Worm (Caenorhabditis elegans) whole organism, L4 larva: ENCODE results near the gene srw-2.

Source experiments
- duxl-1 ChIP-seq: sonication (generic microtip); optimal IDR thresholded peaks from 2 replicates; lab custom pipeline; 2016; ENCODE audit warnings: mild to moderate bottlenecking, missing genetic modification characterization, moderate library complexity, missing compliant biosample characterization; ENCODE audit not compliant: poor library complexity
- nhr-11 ChIP-seq: fragments of 150-350 bp; optimal IDR thresholded peaks from 2 replicates; lab custom pipeline; 2014; ENCODE audit warnings: missing biosample characterization, missing genetic modification characterization
- nhr-237 ChIP-seq: sonication (generic microtip); optimal IDR thresholded peaks from 2 replicates; lab custom pipeline; 2017; ENCODE audit warnings: missing biosample characterization, missing genetic modification characterization
- nhr-42 ChIP-seq: fragments of 200-800 bp; sonication (Bioruptor generic); IDR thresholded peaks from 2 replicates; pipeline ENCODE4 v1.3.6; 2022; ENCODE audit warnings: missing genetic modification characterization, missing compliant biosample characterization
- pha-4 ChIP-seq, 2 experiments: fragments of 150-350 bp in 1 of 2; fragments of 200-800 bp in 1 of 2; sonication (Bioruptor generic) in 1 of 2; IDR thresholded peaks in 1 of 2; optimal IDR thresholded peaks in 1 of 2; 2 replicates each; pipeline versions ENCODE4 v1.3.6 to Lab custom; 2014 to 2022; ENCODE audit warnings: missing genetic modification characterization in 2 of 2, missing genetic modification reagents in 2 of 2, missing biosample characterization in 1 of 2, missing compliant biosample characterization in 1 of 2
- snpc-1.2 ChIP-seq: fragments of 200-800 bp; sonication (Bioruptor generic); IDR thresholded peaks from 2 replicates; pipeline ENCODE4 v1.3.6; 2022; ENCODE audit warnings: missing genetic modification reagents, missing genetic modification characterization, missing compliant biosample characterization

DNA sequence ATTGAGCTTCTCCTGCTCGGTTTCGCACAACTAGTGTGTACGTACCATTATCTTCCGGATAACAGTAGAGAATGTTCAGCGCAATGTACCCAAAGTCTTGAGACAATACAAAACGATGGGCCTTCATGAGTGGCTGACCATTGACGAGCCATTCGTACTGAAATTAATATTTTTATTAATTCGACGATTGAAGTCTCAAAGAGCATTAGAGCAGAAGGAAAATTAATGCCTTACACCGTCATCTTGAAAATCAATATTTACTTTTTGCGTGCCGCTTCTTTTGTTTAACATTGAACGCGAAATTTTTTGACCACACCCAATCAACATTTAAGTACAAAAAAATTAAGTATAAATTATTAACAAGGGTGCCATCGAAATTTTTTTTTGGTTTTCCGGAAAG lies 37.7 kb upstream of the srw-2 start:
- TF ChIP-seq nhr-11 (tag; lab: Kevin White, UChicago) (no peak), duxl-1 (no peak), nhr-237 (tag; lab: Kevin White, UChicago) (no peak), pha-4 (GFP tag; IDR thresholded peaks at IDR 0.05; lab: Robert Waterston, UW) (no peak), pha-4 (tag; optimal IDR thresholded peaks at IDR 0.05; lab: Kevin White, UChicago) (no peak), nhr-42 (GFP tag; lab: Robert Waterston, UW) (no peak), snpc-1.2 (no peak)
